Worm (Caenorhabditis elegans): ENCODE measurements around the gene Y110A2AL.9.
A peak's percentile ranks its signal among the peaks of the same experiment; 100 is the strongest.
"Not testable (repeated sequence)": the region's sequence is repeated elsewhere in the genome, so short reads cannot be mapped to it uniquely, and the experiment has no call there.

The Y110A2AL.9 gene

DNA sequence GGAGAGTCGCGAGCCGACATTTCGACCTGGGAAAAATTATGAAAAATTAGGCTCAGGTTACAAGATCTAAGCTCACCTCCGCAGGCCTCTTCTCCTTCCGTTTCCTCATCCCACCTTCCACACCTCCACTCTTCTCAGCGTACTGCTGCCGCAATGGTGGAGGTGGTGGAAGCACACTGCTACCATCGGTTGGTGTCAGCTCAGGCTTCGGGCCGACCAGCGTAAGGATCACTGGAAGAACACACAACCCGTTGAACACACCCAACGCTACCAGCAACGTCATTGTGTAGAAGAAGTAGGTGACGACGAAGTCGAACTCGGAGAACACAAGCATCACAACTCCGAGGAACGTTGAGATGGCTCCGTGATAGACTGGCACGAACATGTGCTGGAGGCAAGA lies 20.8 kb downstream of the Y110A2AL.9 start:
- TF ChIP-seq sma-3 (GFP tag; optimal IDR thresholded peaks at IDR 0.05) (no peak), ceh-82 (tag; optimal IDR thresholded peaks at IDR 0.05) (no peak), sma-9 (GFP tag; optimal IDR thresholded peaks at IDR 0.05) (no peak), sma-9 (tag; optimal IDR thresholded peaks at IDR 0.05) (no peak), mab-5 (tag; optimal IDR thresholded peaks at IDR 0.05) (no peak), mdl-1 (tag; optimal IDR thresholded peaks at IDR 0.05) (no peak), blmp-1 (tag; optimal IDR thresholded peaks at IDR 0.05; ENCODE audit: insufficient read depth) (no peak), crh-2 (tag; optimal IDR thresholded peaks at IDR 0.05) (no peak), gmeb-1 (tag; optimal IDR thresholded peaks at IDR 0.05) (no peak), nhr-12 (tag; optimal IDR thresholded peaks at IDR 0.05) (no peak)

DNA sequence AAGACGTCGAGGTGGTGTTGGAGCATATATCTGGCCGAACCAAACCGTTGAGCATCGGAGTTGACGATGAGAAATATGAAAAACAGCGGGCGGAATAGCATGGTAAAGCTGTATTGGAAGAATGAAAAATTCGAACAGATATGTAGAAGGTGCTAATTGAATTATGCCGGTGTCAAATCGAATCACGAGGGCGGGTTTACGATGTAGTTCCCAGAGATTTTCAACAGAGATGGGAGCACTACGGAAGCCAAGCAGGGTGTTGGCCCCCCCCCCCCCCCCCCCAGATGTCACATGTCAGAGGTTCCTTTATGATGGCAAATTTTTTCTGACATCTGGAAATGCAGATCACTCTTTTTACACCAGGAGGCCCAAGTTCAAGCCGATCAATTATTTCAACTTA lies 23.4 kb downstream of the Y110A2AL.9 start, which contains the start of gene Y110A2AL.7:
TSS of gene Y110A2AL.7 (minus strand) at position 101 of the 400 bp plus-strand sequence.
- no peak for TF ChIP-seq sem-4 (tag; optimal IDR thresholded peaks at IDR 0.05)
- TF ChIP-seq egl-27 (tag; optimal IDR thresholded peaks at IDR 0.05): no peak
- no peak for TF ChIP-seq ceh-82 (tag; optimal IDR thresholded peaks at IDR 0.05)
- no peak for TF ChIP-seq nhr-6 (tag; optimal IDR thresholded peaks at IDR 0.05)
- no peak for TF ChIP-seq nhr-23 (tag; optimal IDR thresholded peaks at IDR 0.05)
- no peak for TF ChIP-seq peb-1 (tag; optimal IDR thresholded peaks at IDR 0.05)
- no peak for TF ChIP-seq Y55F3AM.14 (GFP tag; optimal IDR thresholded peaks at IDR 0.05)
- TF ChIP-seq fos-1 (tag; optimal IDR thresholded peaks at IDR 0.05): no peak
- no peak for TF ChIP-seq nhr-11 (tag; optimal IDR thresholded peaks at IDR 0.05)
- TF ChIP-seq unc-39 (tag; optimal IDR thresholded peaks at IDR 0.05): no peak
- no peak for TF ChIP-seq nhr-237 (tag; optimal IDR thresholded peaks at IDR 0.05)

DNA sequence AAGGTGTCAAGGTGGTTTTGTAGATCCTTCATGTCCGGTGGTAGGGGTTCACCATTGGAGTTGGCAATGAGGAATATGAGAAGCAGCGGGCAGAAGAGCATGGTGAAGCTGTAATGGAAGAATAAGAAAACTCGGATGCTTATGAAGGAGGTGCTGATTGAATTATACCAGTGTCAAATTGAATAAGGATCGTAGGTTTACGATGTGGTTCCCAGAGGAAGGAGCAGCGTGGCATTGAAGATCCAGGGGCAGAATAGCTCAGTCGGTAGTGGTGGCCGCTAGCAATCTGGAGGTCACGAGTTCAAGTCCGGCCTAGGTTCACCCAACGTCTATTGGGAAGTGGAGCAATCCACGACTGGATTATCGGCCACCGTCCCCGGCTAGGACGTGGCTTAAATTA lies 24.9 kb downstream of the Y110A2AL.9 start, which contains the start of gene Y110A2AL.6:
TSS of gene Y110A2AL.6 (minus strand) at position 101 of the 400 bp plus-strand sequence.
- no peak for TF ChIP-seq mdl-1 (tag; optimal IDR thresholded peaks at IDR 0.05)

DNA sequence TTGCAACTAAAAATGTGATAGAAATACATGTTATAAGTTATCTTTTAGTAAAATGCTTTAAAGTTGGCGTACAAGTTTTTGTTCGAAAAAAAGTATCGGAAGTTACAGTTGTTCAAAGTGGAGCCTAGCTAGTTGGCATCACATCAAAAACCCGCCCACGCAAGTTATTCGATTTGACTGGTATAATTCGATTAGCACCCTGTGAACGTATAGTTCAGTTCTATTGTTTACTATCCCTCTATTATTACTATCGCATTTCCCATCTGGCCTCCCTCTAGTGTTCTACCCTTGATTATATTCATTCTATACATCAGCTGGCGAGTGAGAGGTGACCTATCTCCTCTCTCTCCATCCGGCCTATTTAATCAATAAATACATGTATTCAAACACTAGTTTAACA lies 27.4 kb downstream of the Y110A2AL.9 start, which contains the start of gene Y110A2AL.4:
TSS of gene Y110A2AL.4 (plus strand) at position 301 of the 400 bp plus-strand sequence.
- TF ChIP-seq nhr-12, lin-11, ztf-11 (tag; optimal IDR thresholded peaks at IDR 0.05): not testable (repeated sequence)

DNA sequence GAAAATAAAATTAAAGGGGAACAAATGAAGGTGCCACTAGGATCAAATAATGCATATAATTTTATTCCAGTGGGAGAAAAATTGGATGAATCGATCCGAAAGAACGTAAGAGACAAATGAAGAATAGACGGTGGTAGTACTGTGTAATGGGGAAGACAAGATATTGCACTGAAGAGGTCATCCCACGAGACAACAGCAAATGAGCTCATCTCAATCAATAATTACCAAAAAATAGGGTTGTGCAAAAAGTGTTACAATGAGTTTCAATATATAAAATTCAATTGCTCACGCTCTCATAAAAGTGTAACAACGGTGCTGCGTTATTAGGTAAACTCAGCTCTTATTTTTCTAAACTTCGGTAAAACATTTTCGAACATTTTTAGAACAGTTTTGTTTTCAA lies 29.6 kb downstream of the Y110A2AL.9 start, which contains the start of gene K12H6.7:
TSS of gene K12H6.7 (minus strand) at position 101 of the 400 bp plus-strand sequence.
- TF ChIP-seq elt-3 (tag; optimal IDR thresholded peaks at IDR 0.05) (no peak), lin-39 (tag; optimal IDR thresholded peaks at IDR 0.05) (no peak), nhr-237 (tag; optimal IDR thresholded peaks at IDR 0.05) (no peak), crh-2 (tag; optimal IDR thresholded peaks at IDR 0.05) (no peak), ztf-4 (tag; optimal IDR thresholded peaks at IDR 0.05) (no peak), elt-1 (tag; optimal IDR thresholded peaks at IDR 0.05) (no peak)

DNA sequence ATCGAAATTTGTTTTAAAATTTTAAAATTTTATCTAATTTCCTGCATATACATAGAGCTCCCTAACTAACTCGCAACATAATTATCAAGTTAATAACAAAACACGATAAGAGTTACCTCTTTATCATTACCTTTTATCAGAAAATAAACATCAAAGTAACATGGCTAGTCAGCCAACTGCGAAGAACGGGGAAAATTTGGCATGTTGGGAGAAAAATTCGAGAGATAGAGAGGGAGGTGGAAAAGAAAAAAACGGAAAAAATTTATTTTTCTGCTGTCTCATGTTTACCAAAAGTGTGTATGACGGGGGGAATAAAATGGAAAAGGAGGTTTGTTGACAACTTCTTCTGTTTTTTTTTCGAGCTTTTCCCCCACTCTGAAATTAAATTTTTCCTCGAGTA lies 32.3 kb downstream of the Y110A2AL.9 start:
- TF ChIP-seq lsy-2 (tag; optimal IDR thresholded peaks at IDR 0.05) (no peak), nhr-6 (tag; optimal IDR thresholded peaks at IDR 0.05) (no peak), elt-1 (tag; optimal IDR thresholded peaks at IDR 0.05) (no peak), ztf-11 (tag; optimal IDR thresholded peaks at IDR 0.05) (no peak), C34F6.9 (tag; optimal IDR thresholded peaks at IDR 0.05) (no peak), nhr-11 (tag; optimal IDR thresholded peaks at IDR 0.05) (no peak), sma-9 (GFP tag; optimal IDR thresholded peaks at IDR 0.05) (peak; percentile 11), sma-9 (tag; optimal IDR thresholded peaks at IDR 0.05) (no peak), fos-1 (tag; optimal IDR thresholded peaks at IDR 0.05) (peak; percentile 87), mab-5 (tag; optimal IDR thresholded peaks at IDR 0.05) (no peak), elt-3 (tag; optimal IDR thresholded peaks at IDR 0.05) (no peak), skn-1 (tag; optimal IDR thresholded peaks at IDR 0.05) (peak; percentile 51), ZK546.5 (tag; optimal IDR thresholded peaks at IDR 0.05) (no peak), ceh-16 (tag; optimal IDR thresholded peaks at IDR 0.05) (no peak), mbf-1 (tag; optimal IDR thresholded peaks at IDR 0.05) (no peak)
